Fruit fly (Drosophila melanogaster): Measurements from ENCODE around the gene CG5850.

DNA sequence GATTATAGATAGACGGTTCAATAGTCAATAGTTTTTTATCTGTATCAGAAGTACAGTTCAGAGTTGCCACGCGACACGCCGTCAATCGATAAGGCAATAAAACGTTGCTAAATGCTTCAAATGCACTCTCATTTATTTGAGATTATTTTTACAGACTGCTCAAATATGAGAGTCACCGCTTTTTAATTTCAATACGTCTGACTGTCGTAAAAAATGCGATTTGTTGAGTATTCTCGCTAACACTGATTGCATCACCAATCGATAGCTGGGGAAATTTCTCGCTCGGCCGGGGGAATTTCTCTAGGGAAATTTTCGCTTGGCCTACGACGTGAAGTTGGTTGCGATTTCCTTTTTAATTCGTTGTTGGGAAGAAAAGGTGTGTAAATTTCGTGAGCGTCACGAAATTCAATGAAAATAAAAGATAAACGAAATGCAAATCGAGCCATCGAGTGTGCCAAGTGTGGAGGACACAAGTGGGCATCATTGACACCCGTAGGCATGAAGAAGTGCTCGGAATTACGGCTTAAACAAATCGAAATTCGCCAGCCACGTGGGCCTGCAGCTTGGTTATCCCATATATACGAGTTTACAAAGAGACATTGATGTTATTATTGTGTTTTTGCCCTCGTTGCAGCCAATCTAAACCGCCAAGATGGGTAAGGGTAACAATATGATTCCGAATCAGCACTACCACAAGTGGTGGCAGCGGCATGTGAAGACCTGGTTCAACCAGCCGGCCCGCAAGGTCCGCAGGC is 3.4 kb upstream of the CG5850 start, which contains the start of the genes Dref and RpL13:
- peak; percentile 49 for TF ChIP-seq Ets98B (GFP tag; IDR thresholded peaks at IDR 0.05)
- TF ChIP-seq CG8301 (tag; optimal IDR thresholded peaks at IDR 0.05) = peak; percentile 51
- TF ChIP-seq CG10348 (GFP tag; IDR thresholded peaks at IDR 0.05) = no peak
- TF ChIP-seq CG17806 (tag; optimal IDR thresholded peaks at IDR 0.05) = peak; percentile 38
- peak; percentile 11 for TF ChIP-seq EcR (GFP tag; optimal IDR thresholded peaks at IDR 0.05)
- no peak for TF ChIP-seq Pif1A (GFP tag; optimal IDR thresholded peaks at IDR 0.05)

Measured in whole organism, pupa.